Worm (Caenorhabditis elegans) whole organism, mixed stage, embryonic: ENCODE results near the gene C06E1.1.
A peak's percentile ranks its signal among the peaks of the same experiment; 100 is the strongest.

Experiments used
- M03D4.4 ChIP-seq: sonication (generic microtip); optimal IDR thresholded peaks from 2 replicates; lab custom pipeline; 2017; ENCODE audit warnings: mild to moderate bottlenecking, missing genetic modification characterization, missing compliant biosample characterization
- bed-3 ChIP-seq: fragments of 200-800 bp; sonication (Bioruptor generic); optimal IDR thresholded peaks from 3 replicates; lab custom pipeline; 2018; ENCODE audit warnings: mild to moderate bottlenecking, missing genetic modification characterization, moderate library complexity, missing compliant biosample characterization
- blmp-1 ChIP-seq: fragments of 150-350 bp; optimal IDR thresholded peaks from 2 replicates; lab custom pipeline; 2014; ENCODE audit warnings: missing biosample characterization, missing genetic modification characterization
- ceh-39 ChIP-seq: fragments of 150-350 bp; optimal IDR thresholded peaks from 2 replicates; lab custom pipeline; 2014; ENCODE audit warnings: missing biosample characterization, missing genetic modification characterization
- ceh-43 ChIP-seq: fragments of 200-800 bp; sonication (Bioruptor generic); optimal IDR thresholded peaks from 2 replicates; lab custom pipeline; 2018; ENCODE audit warnings: mild to moderate bottlenecking, missing genetic modification characterization, moderate library complexity, missing compliant biosample characterization
- ceh-83 ChIP-seq: fragments of 200-800 bp; sonication (Bioruptor generic); optimal IDR thresholded peaks from 2 replicates; lab custom pipeline; 2018; ENCODE audit warnings: mild to moderate bottlenecking, missing genetic modification characterization, missing compliant biosample characterization
- ces-1 ChIP-seq: fragments of 150-350 bp; optimal IDR thresholded peaks from 2 replicates; lab custom pipeline; 2014; ENCODE audit warnings: missing biosample characterization, missing genetic modification reagents, missing genetic modification characterization
- cnd-1 ChIP-seq: fragments of 200-800 bp; sonication (Bioruptor generic); optimal IDR thresholded peaks from 2 replicates; lab custom pipeline; 2018; ENCODE audit warnings: mild to moderate bottlenecking, missing genetic modification characterization, missing compliant biosample characterization
- drap-1 ChIP-seq: fragments of 200-800 bp; sonication (Bioruptor generic); optimal IDR thresholded peaks from 3 replicates; lab custom pipeline; 2018; ENCODE audit warnings: mild to moderate bottlenecking, missing genetic modification characterization, missing compliant biosample characterization
- elt-1 ChIP-seq: sonication (generic microtip); optimal IDR thresholded peaks from 2 replicates; lab custom pipeline; 2017; ENCODE audit warnings: missing genetic modification characterization, mild to moderate bottlenecking, missing compliant biosample characterization, antibody characterized with exemption, moderate library complexity, borderline replicate concordance; ENCODE audit not compliant: insufficient read depth
- elt-3 ChIP-seq: fragments of 150-350 bp; optimal IDR thresholded peaks from 2 replicates; lab custom pipeline; 2014; ENCODE audit warnings: missing biosample characterization, missing genetic modification characterization
- flh-1 ChIP-seq: fragments of 200-800 bp; sonication (Bioruptor generic); optimal IDR thresholded peaks from 2 replicates; lab custom pipeline; 2018; ENCODE audit warnings: mild to moderate bottlenecking, missing genetic modification characterization, moderate library complexity, missing compliant biosample characterization
- ham-2 ChIP-seq: fragments of 200-800 bp; sonication (Bioruptor generic); optimal IDR thresholded peaks from 2 replicates; lab custom pipeline; 2018; ENCODE audit warnings: mild to moderate bottlenecking, missing genetic modification characterization, missing compliant biosample characterization
- hlh-1 ChIP-seq: fragments of 150-350 bp; optimal IDR thresholded peaks from 2 replicates; lab custom pipeline; 2014; ENCODE audit warnings: missing biosample characterization, missing genetic modification reagents, missing genetic modification characterization
- lin-13 ChIP-seq: fragments of 150-350 bp; optimal IDR thresholded peaks from 2 replicates; lab custom pipeline; 2014; ENCODE audit warnings: missing biosample characterization, missing genetic modification characterization
- lin-32 ChIP-seq: fragments of 200-800 bp; sonication (Bioruptor generic); optimal IDR thresholded peaks from 2 replicates; lab custom pipeline; 2018; ENCODE audit warnings: mild to moderate bottlenecking, missing genetic modification characterization, missing compliant biosample characterization
- lsy-2 ChIP-seq: fragments of 150-350 bp; optimal IDR thresholded peaks from 2 replicates; lab custom pipeline; 2014; ENCODE audit warnings: missing biosample characterization, missing genetic modification characterization
- mab-5 ChIP-seq: fragments of 150-350 bp; optimal IDR thresholded peaks from 2 replicates; lab custom pipeline; 2014; ENCODE audit warnings: missing biosample characterization, missing genetic modification characterization
- mep-1 ChIP-seq: fragments of 150-350 bp; optimal IDR thresholded peaks from 2 replicates; lab custom pipeline; 2017; ENCODE audit warnings: missing biosample characterization, missing genetic modification reagents, missing genetic modification characterization, inconsistent platforms
- mls-2 ChIP-seq: sonication (generic microtip); optimal IDR thresholded peaks from 2 replicates; lab custom pipeline; 2016; ENCODE audit warnings: mild to moderate bottlenecking, missing genetic modification characterization, moderate library complexity, missing compliant biosample characterization
- nhr-12 ChIP-seq: fragments of 150-350 bp; optimal IDR thresholded peaks from 2 replicates; lab custom pipeline; 2014; ENCODE audit warnings: missing biosample characterization, missing genetic modification characterization
- nhr-2 ChIP-seq: fragments of 150-350 bp; optimal IDR thresholded peaks from 2 replicates; lab custom pipeline; 2014; ENCODE audit warnings: missing biosample characterization, missing genetic modification characterization
- nhr-237 ChIP-seq: fragments of 150-350 bp; optimal IDR thresholded peaks from 2 replicates; lab custom pipeline; 2014; ENCODE audit warnings: missing biosample characterization, missing genetic modification characterization
- nhr-28 ChIP-seq: fragments of 150-350 bp; optimal IDR thresholded peaks from 2 replicates; lab custom pipeline; 2014; ENCODE audit warnings: missing biosample characterization, missing genetic modification characterization
- nhr-76 ChIP-seq: sonication (generic microtip); optimal IDR thresholded peaks from 2 replicates; lab custom pipeline; 2017; ENCODE audit warnings: missing biosample characterization, missing genetic modification characterization
- pha-4 ChIP-seq: fragments of 150-350 bp; optimal IDR thresholded peaks from 2 replicates; lab custom pipeline; 2018; ENCODE audit warnings: missing biosample characterization, missing genetic modification reagents, missing genetic modification characterization
- sem-2 ChIP-seq: fragments of 200-800 bp; sonication (Bioruptor generic); optimal IDR thresholded peaks from 2 replicates; lab custom pipeline; 2018; ENCODE audit warnings: mild to moderate bottlenecking, missing genetic modification characterization, missing compliant biosample characterization
- snpc-4 ChIP-seq: fragments of 150-350 bp; optimal IDR thresholded peaks from 2 replicates; lab custom pipeline; 2014; ENCODE audit warnings: missing biosample characterization, missing genetic modification characterization
- sptf-1 ChIP-seq: sonication (generic microtip); optimal IDR thresholded peaks from 2 replicates; lab custom pipeline; 2017; ENCODE audit warnings: mild to moderate bottlenecking, missing genetic modification characterization, moderate library complexity, missing compliant biosample characterization
- tbx-8 ChIP-seq: fragments of 200-800 bp; sonication (Bioruptor generic); optimal IDR thresholded peaks from 2 replicates; lab custom pipeline; 2018; ENCODE audit warnings: mild to moderate bottlenecking, missing genetic modification characterization, moderate library complexity, missing compliant biosample characterization
- unc-120 ChIP-seq: sonication (generic microtip); optimal IDR thresholded peaks from 2 replicates; lab custom pipeline; 2017; ENCODE audit warnings: missing genetic modification characterization, missing compliant biosample characterization; ENCODE audit not compliant: poor library complexity, severe bottlenecking
- unc-39 ChIP-seq: fragments of 150-350 bp; optimal IDR thresholded peaks from 2 replicates; lab custom pipeline; 2014; ENCODE audit warnings: missing biosample characterization, missing genetic modification characterization
- unc-62 ChIP-seq: fragments of 150-350 bp; optimal IDR thresholded peaks from 2 replicates; lab custom pipeline; 2014; ENCODE audit warnings: missing biosample characterization, missing genetic modification reagents, missing genetic modification characterization
- zip-8 ChIP-seq: fragments of 150-350 bp; optimal IDR thresholded peaks from 2 replicates; lab custom pipeline; 2014; ENCODE audit warnings: missing biosample characterization, missing genetic modification characterization
- ztf-11 ChIP-seq: fragments of 150-350 bp; optimal IDR thresholded peaks from 2 replicates; lab custom pipeline; 2014; ENCODE audit warnings: missing biosample characterization, missing genetic modification characterization

C06E1.1 gene

DNA sequence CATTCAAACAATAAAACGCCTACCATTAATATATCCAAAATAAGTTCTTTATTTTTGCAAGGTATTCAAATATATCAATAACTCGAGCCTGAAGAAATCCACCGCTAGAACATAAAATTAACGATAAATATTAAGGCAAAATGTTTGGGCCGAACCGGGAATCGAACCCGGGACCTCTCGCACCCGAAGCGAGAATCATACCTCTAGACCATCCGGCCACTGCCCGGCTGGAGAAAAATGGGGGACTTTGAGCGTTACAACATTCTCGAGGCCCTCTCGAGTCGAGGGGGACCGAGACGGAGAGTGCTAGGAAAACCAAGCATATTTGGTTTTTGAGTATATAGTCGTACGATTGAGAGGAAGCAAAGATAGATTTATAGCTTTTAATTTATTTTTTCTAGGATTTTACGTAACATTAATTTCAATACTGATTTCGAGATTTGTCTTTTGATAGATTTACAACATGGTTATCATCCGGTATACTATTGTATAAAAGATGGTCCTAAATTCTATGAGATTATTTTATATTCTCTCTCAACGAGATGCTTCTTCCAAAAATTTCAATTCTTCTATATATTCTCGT, 44.7 kb downstream of the C06E1.1 start, which contains the start of gene flp-23:
flp-23 (plus strand) TSS at position 533 of the 583 bp plus-strand sequence.
- TF ChIP-seq mls-2 (tag; lab: Kevin White, UChicago) (peak; percentile 87), zip-8 (tag; lab: Kevin White, UChicago) (no peak), sptf-1 (peak; percentile 88), nhr-2 (tag; lab: Kevin White, UChicago) (no peak), mep-1 (peak; percentile 12), ceh-83 (GFP tag; lab: Kevin White, UChicago) (peak; percentile 89), ztf-11 (no peak), unc-39 (tag; lab: Kevin White, UChicago) (no peak), nhr-237 (tag; lab: Kevin White, UChicago) (no peak), nhr-76 (tag; lab: Kevin White, UChicago) (no peak), flh-1 (GFP tag; lab: Kevin White, UChicago) (peak; percentile 52), nhr-12 (tag; lab: Kevin White, UChicago) (no peak), ham-2 (GFP tag; lab: Kevin White, UChicago) (peak; percentile 34), cnd-1 (tag; lab: Kevin White, UChicago) (peak; percentile 78), nhr-28 (tag; lab: Kevin White, UChicago) (no peak), hlh-1 (peak; percentile 0), ces-1 (peak; percentile 6), elt-1 (no peak), mab-5 (no peak), tbx-8 (GFP tag; lab: Kevin White, UChicago) (no peak), blmp-1 (peak; percentile 22), M03D4.4 (peak; percentile 85), pha-4 (no peak), unc-120 (tag; lab: Kevin White, UChicago) (peak; percentile 66), drap-1 (GFP tag; lab: Kevin White, UChicago) (peak; percentile 80), ceh-39 (no peak), ceh-43 (GFP tag; lab: Kevin White, UChicago) (peak; percentile 71), lsy-2 (tag; lab: Kevin White, UChicago) (no peak), lin-13 (tag; lab: Kevin White, UChicago) (no peak), snpc-4 (tag; lab: Kevin White, UChicago) (no peak), bed-3 (peak; percentile 68), sem-2 (GFP tag; lab: Kevin White, UChicago) (peak; percentile 73), lin-32 (GFP tag; lab: Kevin White, UChicago) (peak; percentile 50), elt-3 (tag; lab: Kevin White, UChicago) (no peak), unc-62 (GFP tag; lab: Kevin White, UChicago) (no peak)

DNA sequence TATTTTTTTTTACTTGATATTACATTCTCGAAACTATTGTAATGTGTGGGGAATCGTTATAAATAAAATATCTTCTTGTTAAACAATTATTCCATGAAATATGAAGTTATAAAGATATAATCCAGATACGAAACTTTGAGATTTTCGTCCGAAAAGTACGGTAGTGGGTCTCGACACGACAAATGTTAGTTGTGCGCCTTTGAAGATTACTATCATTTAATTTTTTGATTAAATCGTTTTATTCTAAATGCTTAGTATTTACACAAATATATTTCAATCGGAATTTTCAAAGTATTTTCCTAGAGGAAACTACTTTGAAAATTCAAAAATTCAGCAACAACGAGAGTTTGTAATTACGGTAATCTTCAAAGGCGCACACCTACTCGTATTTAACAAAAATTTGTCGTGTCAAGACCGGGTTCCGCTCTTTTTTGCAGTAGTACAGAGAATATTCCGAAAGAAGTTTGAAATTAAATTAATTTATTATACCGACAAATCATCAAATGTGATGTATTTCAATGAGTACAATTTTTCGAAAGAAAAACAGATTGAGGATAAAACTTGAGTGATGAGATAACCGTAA, 46.6 kb downstream of the C06E1.1 start:
- TF ChIP-seq sem-2 (GFP tag; lab: Kevin White, UChicago) = no peak
- TF ChIP-seq tbx-8 (GFP tag; lab: Kevin White, UChicago) = no peak
- no peak for TF ChIP-seq flh-1 (GFP tag; lab: Kevin White, UChicago)
- TF ChIP-seq nhr-237 (tag; lab: Kevin White, UChicago) = no peak
- TF ChIP-seq elt-1 = no peak
- TF ChIP-seq ztf-11 = no peak
- no peak for TF ChIP-seq ham-2 (GFP tag; lab: Kevin White, UChicago)
- no peak for TF ChIP-seq mls-2 (tag; lab: Kevin White, UChicago)
- no peak for TF ChIP-seq lsy-2 (tag; lab: Kevin White, UChicago)
- no peak for TF ChIP-seq nhr-28 (tag; lab: Kevin White, UChicago)
- no peak for TF ChIP-seq elt-3 (tag; lab: Kevin White, UChicago)
- TF ChIP-seq hlh-1 = no peak
- TF ChIP-seq bed-3 = no peak
- no peak for TF ChIP-seq M03D4.4
- no peak for TF ChIP-seq nhr-12 (tag; lab: Kevin White, UChicago)

DNA sequence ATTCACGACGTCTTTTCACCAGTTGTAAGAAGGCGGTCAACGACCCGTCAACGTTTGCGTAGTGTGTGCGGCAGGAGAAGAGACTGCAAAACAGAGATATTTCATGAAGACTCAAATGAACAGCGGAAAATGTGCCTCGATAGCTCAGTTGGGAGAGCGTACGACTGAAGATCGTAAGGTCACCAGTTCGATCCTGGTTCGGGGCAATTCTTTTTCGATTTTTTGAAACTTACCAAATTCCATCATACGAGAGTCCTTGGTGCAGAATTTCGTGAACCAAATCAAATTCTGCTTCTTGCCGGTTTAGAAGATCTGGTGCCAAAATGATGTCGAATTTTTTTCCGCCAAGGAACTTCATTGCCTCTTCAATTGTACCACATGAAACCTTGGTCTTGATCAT, 47.3 kb downstream of the C06E1.1 start:
- peak; percentile 44 for TF ChIP-seq sem-2 (GFP tag; lab: Kevin White, UChicago)
- TF ChIP-seq drap-1 (GFP tag; lab: Kevin White, UChicago) = peak; percentile 57
- TF ChIP-seq nhr-12 (tag; lab: Kevin White, UChicago) = no peak
- peak; percentile 32 for TF ChIP-seq cnd-1 (tag; lab: Kevin White, UChicago)
- peak; percentile 48 for TF ChIP-seq unc-120 (tag; lab: Kevin White, UChicago)
- TF ChIP-seq lsy-2 (tag; lab: Kevin White, UChicago) = no peak
- no peak for TF ChIP-seq elt-3 (tag; lab: Kevin White, UChicago)
- TF ChIP-seq ceh-43 (GFP tag; lab: Kevin White, UChicago) = peak; percentile 25
- peak; percentile 21 for TF ChIP-seq unc-62 (GFP tag; lab: Kevin White, UChicago)
- TF ChIP-seq lin-32 (GFP tag; lab: Kevin White, UChicago) = peak; percentile 42
- TF ChIP-seq hlh-1 = no peak
- TF ChIP-seq mab-5 = no peak
- peak; percentile 5 for TF ChIP-seq bed-3
- no peak for TF ChIP-seq nhr-2 (tag; lab: Kevin White, UChicago)
- TF ChIP-seq unc-39 (tag; lab: Kevin White, UChicago) = no peak
- TF ChIP-seq nhr-237 (tag; lab: Kevin White, UChicago) = no peak
- TF ChIP-seq ztf-11 = peak; percentile 6
- no peak for TF ChIP-seq pha-4
- TF ChIP-seq tbx-8 (GFP tag; lab: Kevin White, UChicago) = no peak
- no peak for TF ChIP-seq ces-1
- no peak for TF ChIP-seq nhr-28 (tag; lab: Kevin White, UChicago)
- TF ChIP-seq ceh-39 = no peak
- TF ChIP-seq elt-1 = no peak
- no peak for TF ChIP-seq snpc-4 (tag; lab: Kevin White, UChicago)
- no peak for TF ChIP-seq mep-1
- TF ChIP-seq zip-8 (tag; lab: Kevin White, UChicago) = no peak
- peak; percentile 57 for TF ChIP-seq M03D4.4
- TF ChIP-seq mls-2 (tag; lab: Kevin White, UChicago) = peak; percentile 66
- no peak for TF ChIP-seq nhr-76 (tag; lab: Kevin White, UChicago)
- TF ChIP-seq ham-2 (GFP tag; lab: Kevin White, UChicago) = no peak
- no peak for TF ChIP-seq lin-13 (tag; lab: Kevin White, UChicago)
- TF ChIP-seq blmp-1 = no peak
- TF ChIP-seq sptf-1 = peak; percentile 64
- TF ChIP-seq ceh-83 (GFP tag; lab: Kevin White, UChicago) = peak; percentile 66
- TF ChIP-seq flh-1 (GFP tag; lab: Kevin White, UChicago) = no peak
